Fruit fly (Drosophila melanogaster) whole organism, prepupa: ENCODE measurements around the gene CG10237.

Experiments used
- CG11294 ChIP-seq: fragments of 200-800 bp; sonication (Bioruptor generic); IDR thresholded peaks from 2 replicates; pipeline ENCODE4 v1.3.6; 2022; ENCODE audit warnings: missing biosample characterization, missing genetic modification characterization
- CG6276 ChIP-seq: fragments of 200-800 bp; sonication (Bioruptor generic); optimal IDR thresholded peaks from 2 replicates; lab custom pipeline; 2017; ENCODE audit warnings: missing biosample characterization, mild to moderate bottlenecking, missing genetic modification characterization
- CG8119 ChIP-seq: fragments of 200-800 bp; sonication (Bioruptor generic); IDR thresholded peaks from 3 replicates; pipeline ENCODE4 v1.3.6; 2022; ENCODE audit warnings: missing biosample characterization, missing genetic modification characterization
- CG8319 ChIP-seq: fragments of 200-800 bp; sonication (Bioruptor generic); optimal IDR thresholded peaks from 3 replicates; lab custom pipeline; 2016; ENCODE audit warnings: missing biosample characterization, missing genetic modification characterization
- CG8632 ChIP-seq: fragments of 200-800 bp; sonication (Bioruptor generic); optimal IDR thresholded peaks from 3 replicates; lab custom pipeline; 2016; ENCODE audit warnings: missing biosample characterization, missing genetic modification characterization
- Ets21C ChIP-seq: fragments of 200-800 bp; sonication (Bioruptor generic); optimal IDR thresholded peaks from 3 replicates; lab custom pipeline; 2016; ENCODE audit warnings: missing biosample characterization, missing genetic modification characterization
- eg ChIP-seq: fragments of 200-800 bp; sonication (Bioruptor generic); IDR thresholded peaks from 3 replicates; pipeline ENCODE4 v1.3.6; 2022; ENCODE audit warnings: missing biosample characterization, missing genetic modification characterization
- svp ChIP-seq: fragments of 200-800 bp; sonication (Bioruptor generic); peaks from one replicate; lab custom pipeline; 2016; ENCODE audit warnings: missing biosample characterization, missing genetic modification characterization

DNA sequence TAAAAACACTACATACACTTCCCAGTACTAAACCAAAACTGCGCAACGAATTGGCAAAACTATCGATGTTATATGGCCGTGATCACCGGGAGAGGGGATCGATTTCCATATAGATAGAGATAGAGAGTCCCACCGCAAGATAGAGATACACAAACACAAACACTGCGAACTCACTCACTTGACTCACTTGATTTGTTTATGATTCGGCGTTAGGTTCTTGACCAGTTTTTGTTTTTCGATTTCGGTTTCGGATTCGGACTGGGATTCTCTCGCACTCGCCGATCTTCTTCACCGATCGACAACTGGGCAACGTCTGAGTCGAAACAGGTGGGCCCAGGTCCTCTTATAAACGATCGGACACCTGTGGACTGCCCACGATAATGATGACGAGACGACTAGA, 52.8 kb downstream of the CG10237 start, which contains the start of gene CG17549:
- TF ChIP-seq CG11294 (GFP tag; lab: Robert Waterston, UW) (no peak), CG8632 (GFP tag; lab: Kevin White, UChicago) (no peak), CG8119 (no peak), Ets21C (GFP tag; lab: Kevin White, UChicago) (no peak), CG8319 (no peak), eg (no peak), svp (no peak), CG6276 (GFP tag; lab: Kevin White, UChicago) (no peak)
